Worm (Caenorhabditis elegans) whole organism, L4 larva: Measurements from ENCODE around the gene srlf-27.

ENCODE experiments used
- F26F4.8 ChIP-seq: fragments of 200-800 bp; sonication (Bioruptor generic); conservative IDR thresholded peaks from 2 replicates; pipeline ENCODE4 v1.3.6; 2022; ENCODE audit warnings: missing genetic modification characterization, missing compliant biosample characterization
- T20F7.1 ChIP-seq: fragments of 200-800 bp; sonication (Bioruptor generic); optimal IDR thresholded peaks from 2 replicates; lab custom pipeline; 2018; ENCODE audit warnings: mild to moderate bottlenecking, missing genetic modification characterization, missing compliant biosample characterization
- Y48G9A.11 ChIP-seq: fragments of 200-800 bp; sonication (Bioruptor generic); IDR thresholded peaks from 2 replicates; pipeline ENCODE4 v1.3.6; 2022; ENCODE audit warnings: missing genetic modification reagents, missing genetic modification characterization, missing compliant biosample characterization
- ZK337.2 ChIP-seq: fragments of 200-800 bp; sonication (Bioruptor generic); IDR thresholded peaks from 2 replicates; pipeline ENCODE4 v1.3.6; 2022; ENCODE audit warnings: missing genetic modification reagents, missing genetic modification characterization, missing compliant biosample characterization
- aha-1 ChIP-seq: fragments of 150-350 bp; peaks from one replicate; lab custom pipeline; 2014; ENCODE audit warnings: missing biosample characterization, missing genetic modification characterization
- arid-1 ChIP-seq: fragments of 200-800 bp; sonication (Bioruptor generic); conservative IDR thresholded peaks from 2 replicates; pipeline ENCODE4 v1.3.6; 2022; ENCODE audit warnings: missing genetic modification reagents, missing genetic modification characterization, missing compliant biosample characterization
- attf-4 ChIP-seq: sonication (generic microtip); optimal IDR thresholded peaks from 3 replicates; lab custom pipeline; 2017; ENCODE audit warnings: missing biosample characterization, missing genetic modification characterization
- ceh-28 ChIP-seq: fragments of 150-350 bp; optimal IDR thresholded peaks from 2 replicates; lab custom pipeline; 2014; ENCODE audit warnings: missing biosample characterization, missing genetic modification reagents, missing genetic modification characterization
- ceh-62 ChIP-seq: sonication (generic microtip); optimal IDR thresholded peaks from 2 replicates; lab custom pipeline; 2017; ENCODE audit warnings: missing biosample characterization, missing genetic modification characterization
- daf-16 ChIP-seq, 3 experiments: sonication (generic microtip); optimal IDR thresholded peaks; 2 replicates each; lab custom pipeline; 2016 to 2017; ENCODE audit warnings: missing genetic modification characterization in 3 of 3, missing genetic modification reagents in 3 of 3, mild to moderate bottlenecking in 2 of 3, missing compliant biosample characterization in 2 of 3, missing biosample characterization in 1 of 3, moderate library complexity in 1 of 3
- dmd-6 ChIP-seq: fragments of 200-800 bp; sonication (Bioruptor generic); IDR thresholded peaks from 2 replicates; pipeline ENCODE4 v1.3.6; 2022; ENCODE audit warnings: missing genetic modification reagents, missing genetic modification characterization, missing compliant biosample characterization
- dpl-1 ChIP-seq: fragments of 150-350 bp; optimal IDR thresholded peaks from 2 replicates; lab custom pipeline; 2014; ENCODE audit warnings: missing biosample characterization, missing genetic modification reagents, missing genetic modification characterization
- duxl-1 ChIP-seq: sonication (generic microtip); optimal IDR thresholded peaks from 2 replicates; lab custom pipeline; 2016; ENCODE audit warnings: mild to moderate bottlenecking, missing genetic modification characterization, moderate library complexity, missing compliant biosample characterization; ENCODE audit not compliant: poor library complexity
- dve-1 ChIP-seq: sonication (generic microtip); optimal IDR thresholded peaks from 2 replicates; lab custom pipeline; 2017; ENCODE audit warnings: antibody characterized with exemption, mild to moderate bottlenecking, missing genetic modification characterization, missing compliant biosample characterization; ENCODE audit not compliant: insufficient read depth
- egl-43 ChIP-seq: fragments of 200-800 bp; sonication (Bioruptor generic); IDR thresholded peaks from 2 replicates; pipeline ENCODE4 v1.3.6; 2022; ENCODE audit warnings: missing genetic modification reagents, missing genetic modification characterization, missing compliant biosample characterization
- fkh-10 ChIP-seq: fragments of 150-350 bp; optimal IDR thresholded peaks from 2 replicates; lab custom pipeline; 2014; ENCODE audit warnings: missing biosample characterization, missing genetic modification reagents, missing genetic modification characterization
- hif-1 ChIP-seq, 2 experiments: sonication (generic microtip); optimal IDR thresholded peaks; 2 replicates each; lab custom pipeline; 2016 to 2017; ENCODE audit warnings: missing compliant biosample characterization in 2 of 2, missing genetic modification characterization in 2 of 2, missing genetic modification reagents in 2 of 2, missing genotype in 2 of 2, mild to moderate bottlenecking in 1 of 2
- hlh-11 ChIP-seq: fragments of 200-800 bp; sonication (Bioruptor generic); optimal IDR thresholded peaks from 2 replicates; lab custom pipeline; 2018; ENCODE audit warnings: mild to moderate bottlenecking, missing genetic modification characterization, missing compliant biosample characterization
- hlh-30 ChIP-seq: sonication (generic microtip); optimal IDR thresholded peaks from 2 replicates; lab custom pipeline; 2017; ENCODE audit warnings: antibody characterized with exemption, mild to moderate bottlenecking, missing genetic modification characterization, missing compliant biosample characterization; ENCODE audit not compliant: insufficient read depth
- jun-1 ChIP-seq: fragments of 150-350 bp; optimal IDR thresholded peaks from 2 replicates; lab custom pipeline; 2014; ENCODE audit warnings: missing biosample characterization, missing genetic modification reagents, missing genetic modification characterization
- lin-15B ChIP-seq: fragments of 150-350 bp; sonication (generic microtip); optimal IDR thresholded peaks from 3 replicates; lab custom pipeline; 2014; ENCODE audit warnings: missing biosample characterization, missing genetic modification characterization
- lir-3 ChIP-seq: sonication (generic microtip); optimal IDR thresholded peaks from 2 replicates; lab custom pipeline; 2016; ENCODE audit warnings: mild to moderate bottlenecking, missing genetic modification characterization, missing compliant biosample characterization
- lsy-2 ChIP-seq, 2 experiments: fragments of 150-350 bp in 1 of 2; sonication (generic microtip) in 1 of 2; optimal IDR thresholded peaks; 2 replicates each; lab custom pipeline; 2014 to 2017; ENCODE audit warnings: missing biosample characterization in 2 of 2, missing genetic modification characterization in 2 of 2
- madf-5 ChIP-seq, 2 experiments: fragments of 200-800 bp; sonication (Bioruptor generic); IDR thresholded peaks; 2 replicates each; pipeline ENCODE4 v1.3.6; 2022; ENCODE audit warnings: missing compliant biosample characterization in 2 of 2, missing genetic modification characterization in 2 of 2
- mdl-1 ChIP-seq, 2 experiments: fragments of 150-350 bp in 1 of 2; sonication (generic microtip) in 1 of 2; optimal IDR thresholded peaks; 2 replicates each; lab custom pipeline; 2014 to 2017; ENCODE audit warnings: missing biosample characterization in 2 of 2, missing genetic modification characterization in 2 of 2
- mep-1 ChIP-seq: fragments of 150-350 bp; sonication (generic microtip); optimal IDR thresholded peaks from 3 replicates; lab custom pipeline; 2014; ENCODE audit warnings: missing biosample characterization, missing genetic modification characterization
- nhr-102 ChIP-seq: sonication (generic microtip); optimal IDR thresholded peaks from 2 replicates; lab custom pipeline; 2016; ENCODE audit warnings: mild to moderate bottlenecking, missing genetic modification characterization, moderate library complexity, missing compliant biosample characterization
- nhr-11 ChIP-seq: fragments of 150-350 bp; optimal IDR thresholded peaks from 2 replicates; lab custom pipeline; 2014; ENCODE audit warnings: missing biosample characterization, missing genetic modification characterization
- nhr-25 ChIP-seq: sonication (generic microtip); optimal IDR thresholded peaks from 2 replicates; lab custom pipeline; 2017; ENCODE audit warnings: missing genetic modification characterization, mild to moderate bottlenecking, missing compliant biosample characterization, antibody characterized with exemption, moderate library complexity, borderline replicate concordance; ENCODE audit not compliant: insufficient read depth
- nhr-28 ChIP-seq: fragments of 150-350 bp; optimal IDR thresholded peaks from 2 replicates; lab custom pipeline; 2014; ENCODE audit warnings: missing biosample characterization, missing genetic modification characterization
- nhr-42 ChIP-seq: fragments of 200-800 bp; sonication (Bioruptor generic); IDR thresholded peaks from 2 replicates; pipeline ENCODE4 v1.3.6; 2022; ENCODE audit warnings: missing genetic modification characterization, missing compliant biosample characterization
- nhr-6 ChIP-seq: fragments of 150-350 bp; optimal IDR thresholded peaks from 2 replicates; lab custom pipeline; 2014; ENCODE audit warnings: missing biosample characterization, missing genetic modification characterization
- nhr-77 ChIP-seq: fragments of 150-350 bp; optimal IDR thresholded peaks from 2 replicates; lab custom pipeline; 2014; ENCODE audit warnings: missing biosample characterization, missing genetic modification characterization
- php-3 ChIP-seq: fragments of 200-800 bp; sonication (Bioruptor generic); IDR thresholded peaks from 2 replicates; pipeline ENCODE4 v1.3.6; 2022; ENCODE audit warnings: missing genetic modification reagents, missing genetic modification characterization, missing compliant biosample characterization
- pqm-1 ChIP-seq: sonication (generic microtip); optimal IDR thresholded peaks from 2 replicates; lab custom pipeline; 2017; ENCODE audit warnings: missing biosample characterization, missing genetic modification characterization
- set-16 ChIP-seq: fragments of 200-800 bp; sonication (Bioruptor generic); IDR thresholded peaks from 2 replicates; pipeline ENCODE4 v1.3.6; 2022; ENCODE audit warnings: missing genetic modification reagents, missing genetic modification characterization, missing compliant biosample characterization
- skn-1 ChIP-seq: fragments of 150-350 bp; optimal IDR thresholded peaks from 2 replicates; lab custom pipeline; 2014; ENCODE audit warnings: missing biosample characterization, missing genetic modification characterization
- tag-97 ChIP-seq: fragments of 200-800 bp; sonication (Bioruptor generic); IDR thresholded peaks from 2 replicates; pipeline ENCODE4 v1.3.6; 2022; ENCODE audit warnings: missing genetic modification characterization, missing compliant biosample characterization
- tra-1 ChIP-seq: fragments of 200-800 bp; sonication (Bioruptor generic); IDR thresholded peaks from 2 replicates; pipeline ENCODE4 v1.3.6; 2022; ENCODE audit warnings: missing genetic modification reagents, missing genetic modification characterization, missing compliant biosample characterization
- unc-39 ChIP-seq: sonication (generic microtip); optimal IDR thresholded peaks from 2 replicates; lab custom pipeline; 2017; ENCODE audit warnings: missing biosample characterization, missing genetic modification characterization
- unc-62 ChIP-seq, 3 experiments: fragments of 150-350 bp in 1 of 3; sonication (generic microtip); optimal IDR thresholded peaks in 2 of 3; peaks in 1 of 3; 1 replicate in 1 of 3; 2 replicates in 2 of 3; lab custom pipeline; 2014 to 2017; ENCODE audit warnings: missing biosample characterization in 3 of 3, missing genetic modification characterization in 3 of 3, missing genetic modification reagents in 3 of 3, missing genotype in 1 of 3
- vab-7 ChIP-seq: fragments of 200-800 bp; sonication (Bioruptor generic); IDR thresholded peaks from 2 replicates; pipeline ENCODE4 v1.3.6; 2022; ENCODE audit warnings: missing genetic modification reagents, missing genetic modification characterization, missing compliant biosample characterization
- zfp-2 ChIP-seq: sonication (generic microtip); optimal IDR thresholded peaks from 2 replicates; lab custom pipeline; 2016; ENCODE audit warnings: mild to moderate bottlenecking, missing genetic modification characterization, missing compliant biosample characterization
- ztf-11 ChIP-seq: fragments of 150-350 bp; optimal IDR thresholded peaks from 2 replicates; lab custom pipeline; 2014; ENCODE audit warnings: missing biosample characterization, missing genetic modification characterization

srlf-27 gene

ce11 chrIV:14605143-14605542, 32.4 kb upstream of the srlf-27 start:
- no peak for TF ChIP-seq arid-1
- TF ChIP-seq dve-1 (tag; lab: Kevin White, UChicago) = peak; percentile 33
- peak; percentile 83 for TF ChIP-seq aha-1 (tag; lab: Kevin White, UChicago)
- TF ChIP-seq unc-62 (GFP tag; optimal IDR thresholded peaks at IDR 0.05 in 1 of 2; lab: Kevin White, UChicago) = peak in 1 of 2 experiments; percentile 74
- TF ChIP-seq unc-62 (tag; optimal IDR thresholded peaks at IDR 0.05; lab: Kevin White, UChicago) = no peak
- TF ChIP-seq, all 104 proteins: peak for 3

DNA sequence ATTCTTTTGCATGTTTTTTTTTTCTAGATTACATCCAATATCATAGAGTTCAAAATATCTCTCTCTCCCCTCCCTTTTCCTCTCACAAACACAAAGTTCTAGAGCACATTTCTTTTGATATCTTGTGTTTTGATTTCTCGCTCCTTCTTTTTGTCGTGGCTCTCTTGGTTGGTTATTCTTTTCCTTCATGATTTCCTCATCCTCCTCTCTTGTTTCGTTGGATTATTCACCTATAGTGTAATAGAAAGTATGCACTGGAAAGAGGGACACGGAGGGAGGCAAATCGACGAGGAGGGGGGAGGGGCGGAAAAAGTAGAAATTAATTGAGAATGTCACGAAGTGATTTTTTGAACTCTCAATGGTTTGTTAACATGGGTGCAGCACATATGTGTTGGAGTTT, 31.0 kb upstream of the srlf-27 start:
- peak; percentile 53 for TF ChIP-seq hlh-11
- peak; percentile 16 for TF ChIP-seq dve-1 (tag; lab: Kevin White, UChicago)
- no peak for TF ChIP-seq skn-1 (tag; lab: Kevin White, UChicago)
- no peak for TF ChIP-seq dpl-1 (GFP tag; lab: Kevin White, UChicago)
- no peak for TF ChIP-seq jun-1 (tag; lab: Kevin White, UChicago)
- TF ChIP-seq daf-16 (GFP tag; optimal IDR thresholded peaks at IDR 0.05; lab: Kevin White, UChicago) = no peak
- peak; percentile 27 for TF ChIP-seq daf-16 (tag; optimal IDR thresholded peaks at IDR 0.05; lab: Kevin White, UChicago)
- TF ChIP-seq lin-15B (tag; lab: Kevin White, UChicago) = no peak
- no peak for TF ChIP-seq fkh-10 (GFP tag; lab: Kevin White, UChicago)
- peak; percentile 62 for TF ChIP-seq aha-1 (tag; lab: Kevin White, UChicago)
- peak; percentile 60 for TF ChIP-seq nhr-11 (tag; lab: Kevin White, UChicago)
- no peak for TF ChIP-seq Y48G9A.11 (GFP tag; lab: Robert Waterston, UW)
- peak in 1 of 2 experiments; percentile 31 for TF ChIP-seq lsy-2 (tag; optimal IDR thresholded peaks at IDR 0.05; lab: Kevin White, UChicago)
- TF ChIP-seq T20F7.1 (GFP tag; lab: Kevin White, UChicago) = no peak
- TF ChIP-seq mep-1 = peak; percentile 7
- TF ChIP-seq nhr-42 (GFP tag; lab: Robert Waterston, UW) = no peak
- TF ChIP-seq F26F4.8 (GFP tag; lab: Robert Waterston, UW) = no peak
- TF ChIP-seq mdl-1 (tag; optimal IDR thresholded peaks at IDR 0.05; lab: Kevin White, UChicago) = peak; percentile 12 to 39
- peak; percentile 40 for TF ChIP-seq hlh-30 (tag; lab: Kevin White, UChicago)
- no peak for TF ChIP-seq vab-7 (GFP tag; lab: Robert Waterston, UW)
- TF ChIP-seq unc-62 (GFP tag; optimal IDR thresholded peaks at IDR 0.05 in 1 of 2; lab: Kevin White, UChicago) = no peak
- TF ChIP-seq unc-62 (tag; optimal IDR thresholded peaks at IDR 0.05; lab: Kevin White, UChicago) = no peak
- TF ChIP-seq zfp-2 (tag; lab: Kevin White, UChicago) = no peak
- peak; percentile 48; the same call in 1 of the 2 replicates for TF ChIP-seq dmd-6 (GFP tag; lab: Robert Waterston, UW)
- TF ChIP-seq hif-1 (tag; optimal IDR thresholded peaks at IDR 0.05; lab: Kevin White, UChicago) = peak in 1 of 2 experiments; percentile 84

- TF ChIP-seq unc-39 (tag; lab: Kevin White, UChicago) (no peak), ceh-28 (no peak), ztf-11 (no peak), dpl-1 (GFP tag; lab: Kevin White, UChicago) (no peak), mep-1 (no peak), tra-1 (GFP tag; lab: Robert Waterston, UW) (no peak), set-16 (GFP tag; lab: Robert Waterston, UW) (no peak), nhr-6 (tag; lab: Kevin White, UChicago) (no peak), ceh-62 (tag; lab: Kevin White, UChicago) (no peak)
Observed at ce11 chrIV:14608605-14609004, 28.9 kb upstream of the srlf-27 start.

DNA sequence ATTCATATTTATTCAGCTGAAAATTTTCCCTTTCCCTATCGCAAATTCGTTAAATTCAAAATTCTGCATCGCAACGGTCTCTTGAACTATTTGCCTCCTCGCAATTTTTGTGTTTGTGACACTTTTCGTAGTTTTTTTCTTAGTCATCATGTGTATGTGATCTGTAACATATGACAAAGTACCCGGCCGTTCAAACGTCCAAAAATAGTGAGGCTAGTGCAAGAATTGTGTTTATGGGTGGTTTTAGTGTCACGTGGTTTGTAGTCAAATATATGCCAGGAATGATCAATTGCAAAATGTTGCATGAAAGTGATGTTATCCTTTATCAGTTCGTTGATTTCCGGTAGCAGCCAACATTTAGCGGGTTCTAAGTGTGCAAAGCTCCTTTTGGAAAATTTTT, 27.7 kb upstream of the srlf-27 start:
- TF ChIP-seq php-3 (GFP tag; lab: Robert Waterston, UW) (peak; percentile 62; the same call in 1 of the 2 replicates), madf-5 (GFP tag; IDR thresholded peaks at IDR 0.05; lab: Robert Waterston, UW) (no peak), F26F4.8 (GFP tag; lab: Robert Waterston, UW) (no peak), nhr-102 (tag; lab: Kevin White, UChicago) (no peak), tag-97 (GFP tag; lab: Robert Waterston, UW) (no peak), ceh-62 (tag; lab: Kevin White, UChicago) (no peak), lir-3 (tag; lab: Kevin White, UChicago) (no peak), ZK337.2 (GFP tag; lab: Robert Waterston, UW) (no peak), pqm-1 (tag; lab: Kevin White, UChicago) (peak; percentile 12), egl-43 (GFP tag; lab: Robert Waterston, UW) (no peak), nhr-77 (tag; lab: Kevin White, UChicago) (peak; percentile 85), attf-4 (no peak), lsy-2 (tag; optimal IDR thresholded peaks at IDR 0.05; lab: Kevin White, UChicago) (peak in 1 of 2 experiments; percentile 37), duxl-1 (tag; lab: Kevin White, UChicago) (no peak), ztf-11 (no peak), dve-1 (tag; lab: Kevin White, UChicago) (peak; percentile 80), nhr-28 (tag; lab: Kevin White, UChicago) (peak; percentile 98), nhr-25 (tag; lab: Kevin White, UChicago) (no peak), vab-7 (GFP tag; lab: Robert Waterston, UW) (no peak)
